Fruit fly (Drosophila melanogaster) whole organism, embryonic: ENCODE results near the gene CG43291.

ENCODE experiments used
- CG11456 ChIP-seq: fragments of 200-800 bp; sonication (Bioruptor generic); IDR thresholded peaks from 3 replicates; pipeline ENCODE4 v1.3.6; 2022; ENCODE audit warnings: missing biosample characterization, missing genetic modification characterization
- CG16815 ChIP-seq: fragments of 200-800 bp; sonication (Bioruptor generic); optimal IDR thresholded peaks from 3 replicates; lab custom pipeline; 2017; ENCODE audit warnings: missing biosample characterization, mild to moderate bottlenecking, missing genetic modification characterization
- Lpt ChIP-seq: fragments of >200 bp; optimal IDR thresholded peaks from 2 replicates; lab custom pipeline; 2018; ENCODE audit warnings: missing biosample characterization, missing genetic modification characterization
- Max ChIP-seq: fragments of 200-800 bp; sonication (Bioruptor generic); optimal IDR thresholded peaks from 2 replicates; lab custom pipeline; 2016; ENCODE audit warnings: missing biosample characterization, mild to moderate bottlenecking, missing genetic modification characterization
- Mrtf ChIP-seq: fragments of 200-800 bp; sonication (Bioruptor generic); IDR thresholded peaks from 3 replicates; pipeline ENCODE4 v1.3.6; 2022; ENCODE audit warnings: missing biosample characterization, missing genetic modification characterization
- Myb ChIP-seq: fragments of 200-800 bp; sonication (Bioruptor generic); optimal IDR thresholded peaks from 2 replicates; lab custom pipeline; 2016; ENCODE audit warnings: missing biosample characterization, missing genetic modification characterization
- NC2α ChIP-seq: fragments of 200-800 bp; sonication (Bioruptor generic); optimal IDR thresholded peaks from 2 replicates; lab custom pipeline; 2016; ENCODE audit warnings: missing biosample characterization, missing genetic modification characterization
- caup ChIP-seq: fragments of 200-800 bp; sonication (Bioruptor generic); optimal IDR thresholded peaks from 3 replicates; lab custom pipeline; 2017; ENCODE audit warnings: missing biosample characterization, mild to moderate bottlenecking, missing genetic modification characterization, moderate library complexity; ENCODE audit not compliant: severe bottlenecking
- eyg ChIP-seq: fragments of 200-800 bp; sonication (Bioruptor generic); optimal IDR thresholded peaks from 3 replicates; lab custom pipeline; 2016; ENCODE audit warnings: missing biosample characterization, missing genetic modification characterization
- fu2 ChIP-seq: fragments of 200-800 bp; sonication (Bioruptor generic); optimal IDR thresholded peaks from 2 replicates; lab custom pipeline; 2016; ENCODE audit warnings: missing biosample characterization, missing genetic modification characterization
- her ChIP-seq: fragments of 200-800 bp; sonication (Bioruptor generic); optimal IDR thresholded peaks from 2 replicates; lab custom pipeline; 2016; ENCODE audit warnings: missing biosample characterization, missing genetic modification characterization
- maf-S ChIP-seq: fragments of 200-800 bp; sonication (Bioruptor generic); optimal IDR thresholded peaks from 2 replicates; lab custom pipeline; 2016; ENCODE audit warnings: missing biosample characterization, missing genetic modification characterization
- wor ChIP-seq: fragments of 200-800 bp; sonication (Bioruptor generic); IDR thresholded peaks from 2 replicates; pipeline ENCODE4 v1.3.6; 2022; ENCODE audit warnings: missing biosample characterization, missing genetic modification characterization
- z ChIP-seq: fragments of 200-800 bp; sonication (Bioruptor generic); IDR thresholded peaks from 3 replicates; pipeline ENCODE4 v1.3.6; 2022; ENCODE audit warnings: missing biosample characterization, missing genetic modification characterization

dm6 chr3R:14221484-14221883, 23.0 kb downstream of the CG43291 start, which contains the start of gene CG33109:
- TF ChIP-seq CG11456: no peak
- TF ChIP-seq Max (GFP tag; lab: Kevin White, UChicago): no peak
- TF ChIP-seq wor (GFP tag; lab: Robert Waterston, UW): no peak
- TF ChIP-seq NC2α (GFP tag; lab: Kevin White, UChicago): no peak
- TF ChIP-seq CG16815 (GFP tag; lab: Kevin White, UChicago): no peak
- no peak for TF ChIP-seq Myb
- TF ChIP-seq eyg: no peak
- TF ChIP-seq Lpt: no peak
- no peak for TF ChIP-seq maf-S
- TF ChIP-seq her (GFP tag; lab: Kevin White, UChicago): no peak
- TF ChIP-seq z (GFP tag; lab: Robert Waterston, UW): no peak
- TF ChIP-seq Mrtf (GFP tag; lab: Robert Waterston, UW): no peak
- TF ChIP-seq caup: no peak
- TF ChIP-seq fu2 (GFP tag; lab: Kevin White, UChicago): no peak
